Fruit fly (Drosophila melanogaster) whole organism, embryonic: ENCODE results near the gene CG33127.
A peak's percentile ranks its signal among the peaks of the same experiment; 100 is the strongest.

Experiments
- Atf-2 ChIP-seq: fragments of 200-800 bp; sonication (Bioruptor generic); optimal IDR thresholded peaks from 2 replicates; lab custom pipeline; 2016; ENCODE audit warnings: missing biosample characterization, missing genetic modification characterization
- CG10431 ChIP-seq: fragments of 200-800 bp; sonication (Bioruptor generic); optimal IDR thresholded peaks from 3 replicates; lab custom pipeline; 2018; ENCODE audit warnings: missing biosample characterization, mild to moderate bottlenecking, missing genetic modification characterization
- CG11247 ChIP-seq: fragments of 200-800 bp; sonication (Bioruptor generic); IDR thresholded peaks from 2 replicates; pipeline ENCODE4 v1.3.6; 2022; ENCODE audit warnings: missing biosample characterization, missing genetic modification characterization
- CG11560 ChIP-seq: fragments of 200-800 bp; sonication (Bioruptor generic); IDR thresholded peaks from 3 replicates; pipeline ENCODE4 v1.3.6; 2022; ENCODE audit warnings: missing biosample characterization, missing genetic modification characterization
- CG12071 ChIP-seq: fragments of 200-800 bp; sonication (Bioruptor generic); optimal IDR thresholded peaks from 3 replicates; lab custom pipeline; 2018; ENCODE audit warnings: missing biosample characterization, mild to moderate bottlenecking, missing genetic modification characterization
- CG12155 ChIP-seq: fragments of 200-800 bp; sonication (Bioruptor generic); optimal IDR thresholded peaks from 3 replicates; lab custom pipeline; 2016; ENCODE audit warnings: missing biosample characterization, missing genetic modification characterization
- CG1233 ChIP-seq: fragments of 200-800 bp; sonication (Bioruptor generic); optimal IDR thresholded peaks from 4 replicates; lab custom pipeline; 2018; ENCODE audit warnings: missing biosample characterization, mild to moderate bottlenecking, missing genetic modification characterization
- CG12391 ChIP-seq: fragments of 200-800 bp; sonication (Bioruptor generic); optimal IDR thresholded peaks from 3 replicates; lab custom pipeline; 2018; ENCODE audit warnings: missing biosample characterization, mild to moderate bottlenecking, missing genetic modification characterization, moderate library complexity
- CG14710 ChIP-seq: fragments of 200-800 bp; sonication (Bioruptor generic); optimal IDR thresholded peaks from 3 replicates; lab custom pipeline; 2019; ENCODE audit warnings: missing biosample characterization, mild to moderate bottlenecking, missing genetic modification characterization, moderate library complexity
- CG1602 ChIP-seq: fragments of 200-800 bp; sonication (Bioruptor generic); optimal IDR thresholded peaks from 3 replicates; lab custom pipeline; 2016; ENCODE audit warnings: missing biosample characterization, missing genetic modification characterization
- CG1603 ChIP-seq: fragments of 200-800 bp; sonication (Bioruptor generic); optimal IDR thresholded peaks from 2 replicates; lab custom pipeline; 2019; ENCODE audit warnings: missing biosample characterization, mild to moderate bottlenecking, missing genetic modification characterization, moderate library complexity
- CG1647 ChIP-seq: fragments of 200-800 bp; sonication (Bioruptor generic); optimal IDR thresholded peaks from 3 replicates; lab custom pipeline; 2016; ENCODE audit warnings: missing biosample characterization, missing genetic modification characterization
- CG16815 ChIP-seq: fragments of 200-800 bp; sonication (Bioruptor generic); optimal IDR thresholded peaks from 3 replicates; lab custom pipeline; 2017; ENCODE audit warnings: missing biosample characterization, mild to moderate bottlenecking, missing genetic modification characterization
- CG17568 ChIP-seq: fragments of 200-800 bp; sonication (Bioruptor generic); optimal IDR thresholded peaks from 2 replicates; lab custom pipeline; 2018; ENCODE audit warnings: missing biosample characterization, mild to moderate bottlenecking, missing genetic modification characterization, moderate library complexity
- CG17612 ChIP-seq: fragments of 200-800 bp; sonication (Bioruptor generic); IDR thresholded peaks from 2 replicates; pipeline ENCODE4 v1.3.6; 2022; ENCODE audit warnings: missing biosample characterization, missing genetic modification characterization
- CG18262 ChIP-seq: fragments of 200-800 bp; optimal IDR thresholded peaks from 3 replicates; lab custom pipeline; 2019; ENCODE audit warnings: missing biosample characterization, mild to moderate bottlenecking, missing genetic modification characterization, moderate library complexity
- CG18476 ChIP-seq: fragments of 200-800 bp; sonication (Bioruptor generic); optimal IDR thresholded peaks from 2 replicates; lab custom pipeline; 2016; ENCODE audit warnings: missing biosample characterization, mild to moderate bottlenecking, missing genetic modification characterization
- CG42726 ChIP-seq: fragments of 200-800 bp; sonication (Bioruptor generic); IDR thresholded peaks from 2 replicates; pipeline ENCODE4 v1.3.6; 2022; ENCODE audit warnings: missing biosample characterization, missing genetic modification characterization; ENCODE audit not compliant: partially characterized antibody
- CG43689 ChIP-seq: fragments of 200-800 bp; sonication (Bioruptor generic); IDR thresholded peaks from 2 replicates; pipeline ENCODE4 v1.3.6; 2022; ENCODE audit warnings: missing biosample characterization, missing genetic modification characterization
- CG5245 ChIP-seq: fragments of 200-800 bp; sonication (Bioruptor generic); optimal IDR thresholded peaks from 3 replicates; lab custom pipeline; 2016; ENCODE audit warnings: missing biosample characterization, missing genetic modification characterization
- CG7271 ChIP-seq: fragments of 200-800 bp; sonication (Bioruptor generic); optimal IDR thresholded peaks from 2 replicates; lab custom pipeline; 2018; ENCODE audit warnings: missing biosample characterization, mild to moderate bottlenecking, missing genetic modification characterization, moderate library complexity
- CG8924 ChIP-seq: fragments of 200-800 bp; optimal IDR thresholded peaks from 3 replicates; lab custom pipeline; 2019; ENCODE audit warnings: missing biosample characterization, mild to moderate bottlenecking, missing genetic modification characterization, moderate library complexity
- CG9727 ChIP-seq: fragments of 200-800 bp; sonication (Bioruptor generic); optimal IDR thresholded peaks from 3 replicates; lab custom pipeline; 2017; ENCODE audit warnings: missing biosample characterization, mild to moderate bottlenecking, missing genetic modification characterization
- CG9817 ChIP-seq: fragments of 200-800 bp; sonication (Bioruptor generic); optimal IDR thresholded peaks from 2 replicates; lab custom pipeline; 2018; ENCODE audit warnings: missing biosample characterization, mild to moderate bottlenecking, missing genetic modification characterization, moderate library complexity
- Dbx ChIP-seq: fragments of 200-800 bp; sonication (Bioruptor generic); IDR thresholded peaks from 3 replicates; pipeline ENCODE4 v1.3.6; 2022; ENCODE audit warnings: missing biosample characterization, missing genetic modification characterization
- Drgx ChIP-seq: fragments of 200-800 bp; sonication (Bioruptor generic); IDR thresholded peaks from 2 replicates; pipeline ENCODE4 v1.3.6; 2022; ENCODE audit warnings: missing biosample characterization, missing genetic modification characterization
- Ets97D ChIP-seq: fragments of 200-800 bp; sonication (Bioruptor generic); optimal IDR thresholded peaks from 3 replicates; lab custom pipeline; 2016; ENCODE audit warnings: missing biosample characterization, missing genetic modification characterization
- Fer2 ChIP-seq: fragments of 200-800 bp; sonication (Bioruptor generic); optimal IDR thresholded peaks from 2 replicates; lab custom pipeline; 2018; ENCODE audit warnings: missing biosample characterization, mild to moderate bottlenecking, missing genetic modification characterization, moderate library complexity
- Fer3 ChIP-seq: fragments of 200-800 bp; sonication (Bioruptor generic); optimal IDR thresholded peaks from 2 replicates; lab custom pipeline; 2018; ENCODE audit warnings: missing biosample characterization, mild to moderate bottlenecking, missing genetic modification characterization, moderate library complexity
- HLH54F ChIP-seq: fragments of 200-800 bp; sonication (Bioruptor generic); optimal IDR thresholded peaks from 3 replicates; lab custom pipeline; 2016; ENCODE audit warnings: missing biosample characterization, missing genetic modification characterization
- Neu2 ChIP-seq: fragments of 200-800 bp; sonication (Bioruptor generic); optimal IDR thresholded peaks from 3 replicates; lab custom pipeline; 2016; ENCODE audit warnings: missing biosample characterization, missing genetic modification characterization, borderline replicate concordance
- Oli ChIP-seq: fragments of 200-800 bp; sonication (Bioruptor generic); optimal IDR thresholded peaks from 2 replicates; lab custom pipeline; 2018; ENCODE audit warnings: missing biosample characterization, mild to moderate bottlenecking, missing genetic modification characterization, moderate library complexity
- Optix ChIP-seq: fragments of 200-800 bp; sonication (Bioruptor generic); IDR thresholded peaks from 3 replicates; pipeline ENCODE4 v1.3.6; 2022; ENCODE audit warnings: missing biosample characterization, missing genetic modification characterization
- Ptx1 ChIP-seq: fragments of 200-800 bp; sonication (Bioruptor generic); IDR thresholded peaks from 2 replicates; pipeline ENCODE4 v1.3.6; 2022; ENCODE audit warnings: missing biosample characterization, missing genetic modification characterization
- Ssrp ChIP-seq: fragments of 200-800 bp; sonication (Bioruptor generic); optimal IDR thresholded peaks from 2 replicates; lab custom pipeline; 2018; ENCODE audit warnings: missing biosample characterization, mild to moderate bottlenecking, missing genetic modification characterization, moderate library complexity
- ac ChIP-seq: fragments of 200-800 bp; sonication (Bioruptor generic); optimal IDR thresholded peaks from 3 replicates; lab custom pipeline; 2017; ENCODE audit warnings: missing biosample characterization, mild to moderate bottlenecking, missing genetic modification characterization
- al ChIP-seq: fragments of 200-800 bp; sonication (Bioruptor generic); IDR thresholded peaks from 2 replicates; pipeline ENCODE4 v1.3.6; 2022; ENCODE audit warnings: missing biosample characterization, missing genetic modification characterization
- aop ChIP-seq: fragments of 200-800 bp; sonication (Bioruptor generic); IDR thresholded peaks from 2 replicates; pipeline ENCODE4 v1.3.6; 2022; ENCODE audit warnings: missing biosample characterization, missing genetic modification characterization
- cwo ChIP-seq: fragments of 200-800 bp; sonication (Bioruptor generic); optimal IDR thresholded peaks from 3 replicates; lab custom pipeline; 2017; ENCODE audit warnings: missing biosample characterization, missing genetic modification characterization, mild to moderate bottlenecking, moderate library complexity, missing genetic modification reagents
- disco-r ChIP-seq: fragments of 200-800 bp; sonication (Bioruptor generic); optimal IDR thresholded peaks from 2 replicates; lab custom pipeline; 2016; ENCODE audit warnings: missing biosample characterization, missing genetic modification characterization
- esg ChIP-seq: fragments of 200-800 bp; sonication (Bioruptor generic); conservative IDR thresholded peaks from 2 replicates; pipeline ENCODE4 v1.3.6; 2022; ENCODE audit warnings: missing biosample characterization, missing genetic modification characterization
- eve ChIP-seq, 2 experiments: fragments of >200 bp; optimal IDR thresholded peaks; 2 replicates each; lab custom pipeline; 2017; ENCODE audit warnings: missing biosample characterization in 2 of 2, missing genetic modification characterization in 2 of 2
- fru ChIP-seq: fragments of >200 bp; optimal IDR thresholded peaks from 2 replicates; lab custom pipeline; 2017
- org-1 ChIP-seq: fragments of 200-800 bp; sonication (Bioruptor generic); optimal IDR thresholded peaks from 2 replicates; lab custom pipeline; 2017; ENCODE audit warnings: missing biosample characterization, missing genetic modification characterization
- pnt ChIP-seq: fragments of 200-800 bp; sonication (Bioruptor generic); optimal IDR thresholded peaks from 3 replicates; lab custom pipeline; 2016; ENCODE audit warnings: missing biosample characterization, missing genetic modification characterization
- row ChIP-seq: fragments of 200-800 bp; sonication (Bioruptor generic); IDR thresholded peaks from 3 replicates; pipeline ENCODE4 v1.3.6; 2022; ENCODE audit warnings: missing biosample characterization, missing genetic modification characterization
- run ChIP-seq: fragments of 200-800 bp; sonication (Bioruptor generic); optimal IDR thresholded peaks from 3 replicates; lab custom pipeline; 2018; ENCODE audit warnings: missing biosample characterization, mild to moderate bottlenecking, missing genetic modification characterization
- schlank ChIP-seq: fragments of 200-800 bp; sonication (Bioruptor generic); optimal IDR thresholded peaks from 2 replicates; lab custom pipeline; 2018; ENCODE audit warnings: missing biosample characterization, mild to moderate bottlenecking, missing genetic modification characterization
- sens-2 ChIP-seq: fragments of 200-800 bp; sonication (Bioruptor generic); IDR thresholded peaks from 2 replicates; pipeline ENCODE4 v1.3.6; 2022; ENCODE audit warnings: missing biosample characterization, missing genetic modification characterization
- stc ChIP-seq: fragments of 200-800 bp; sonication (Bioruptor generic); IDR thresholded peaks from 2 replicates; pipeline ENCODE4 v1.3.6; 2022; ENCODE audit warnings: missing biosample characterization, missing genetic modification characterization
- vfl ChIP-seq: fragments of 200-800 bp; sonication (Bioruptor generic); optimal IDR thresholded peaks from 2 replicates; lab custom pipeline; 2016; ENCODE audit warnings: missing biosample characterization, missing genetic modification characterization
- vnd ChIP-seq: fragments of 200-800 bp; sonication (Bioruptor generic); IDR thresholded peaks from 3 replicates; pipeline ENCODE4 v1.3.6; 2022; ENCODE audit warnings: missing biosample characterization, missing genetic modification characterization; ENCODE audit not compliant: partially characterized antibody

The CG33127 gene

dm6 chr2L:283071-283482 lies 38.8 kb upstream of the CG33127 start, which contains the start of gene CG11601 (continued):
- TF ChIP-seq CG7271 (tag; lab: Kevin White, UChicago) (no peak), sens-2 (GFP tag; lab: Robert Waterston, UW) (no peak), Ssrp (tag; lab: Kevin White, UChicago) (peak; percentile 11), CG42726 (GFP tag; lab: Robert Waterston, UW) (0 out of 2 replicates have a peak, but pooled peaks have one; percentile 40), vnd (GFP tag; lab: Robert Waterston, UW) (0 out of 3 replicates have a peak, but pooled peaks have one; percentile 19), CG8924 (tag; lab: Kevin White, UChicago) (peak; percentile 13), eve (GFP tag; optimal IDR thresholded peaks at IDR 0.05; lab: Kevin White, UChicago) (no peak), CG12071 (GFP tag; lab: Kevin White, UChicago) (no peak), run (tag; lab: Kevin White, UChicago) (no peak), Ets97D (GFP tag; lab: Kevin White, UChicago) (peak; percentile 53), row (peak; percentile 83), CG1647 (GFP tag; lab: Kevin White, UChicago) (no peak), CG17568 (GFP tag; lab: Kevin White, UChicago) (no peak), CG9727 (GFP tag; lab: Kevin White, UChicago) (peak; percentile 1), CG11560 (no peak), CG12155 (GFP tag; lab: Kevin White, UChicago) (no peak), CG18262 (tag; lab: Kevin White, UChicago) (peak; percentile 2), CG5245 (no peak), CG18476 (GFP tag; lab: Kevin White, UChicago) (no peak), schlank (tag; lab: Kevin White, UChicago) (no peak), CG16815 (GFP tag; lab: Kevin White, UChicago) (no peak), CG12391 (tag; lab: Kevin White, UChicago) (peak; percentile 36), CG14710 (tag; lab: Kevin White, UChicago) (peak; percentile 37), Drgx (GFP tag; lab: Robert Waterston, UW) (no peak), stc (GFP tag; lab: Robert Waterston, UW) (peak; percentile 30; the same call in 1 of the 2 replicates), Neu2 (GFP tag; lab: Kevin White, UChicago) (no peak), org-1 (GFP tag; lab: Kevin White, UChicago) (no peak), Oli (no peak), pnt (peak; percentile 0), Atf-2 (no peak), HLH54F (GFP tag; lab: Kevin White, UChicago) (peak; percentile 34), cwo (GFP tag; lab: Kevin White, UChicago) (no peak), CG10431 (no peak), CG17612 (GFP tag; lab: Robert Waterston, UW) (no peak), CG43689 (GFP tag; lab: Robert Waterston, UW) (no peak), CG1603 (tag; lab: Kevin White, UChicago) (peak; percentile 62), Optix (no peak), Fer3 (tag; lab: Kevin White, UChicago) (no peak), CG9817 (tag; lab: Kevin White, UChicago) (no peak), aop (GFP tag; lab: Robert Waterston, UW) (no peak), Dbx (GFP tag; lab: Robert Waterston, UW) (peak; percentile 62; the same call in 2 of the 3 replicates), CG1602 (no peak), vfl (GFP tag; lab: Kevin White, UChicago) (peak; percentile 18), Fer2 (tag; lab: Kevin White, UChicago) (no peak), ac (no peak), CG1233 (GFP tag; lab: Kevin White, UChicago) (no peak), esg (no peak), CG11247 (GFP tag; lab: Robert Waterston, UW) (peak; percentile 18; the same call in 1 of the 2 replicates), fru (lab: Kevin White, UChicago) (no peak), disco-r (GFP tag; lab: Kevin White, UChicago) (no peak), Ptx1 (GFP tag; lab: Robert Waterston, UW) (peak; percentile 50), al (GFP tag; lab: Robert Waterston, UW) (no peak)
